Fruit fly (Drosophila melanogaster): Measurements from ENCODE around the gene CG13003.

The CG13003 gene

dm6 chrX:16884280-16884679, 7.9 kb upstream of the CG13003 start, which contains the start of the genes Nprl2 and Polr3I:
TSS of gene Nprl2 (minus strand) at chrX:16884365.
TSS of gene Polr3I (plus strand) at chrX:16884581.
- TF ChIP-seq Scr (GFP tag; IDR thresholded peaks at IDR 0.05; ENCODE audit: partially characterized antibody), result peak; percentile 43
- TF ChIP-seq psq (GFP tag; optimal IDR thresholded peaks at IDR 0.05), result no peak
- no peak for TF ChIP-seq Hmr (GFP tag; optimal IDR thresholded peaks at IDR 0.05)
- TF ChIP-seq Med (GFP tag), result peak; percentile 44
- peak; percentile 72 for TF ChIP-seq gfzf (GFP tag; optimal IDR thresholded peaks at IDR 0.05)
- TF ChIP-seq sens (GFP tag), result peak; percentile 37
- peak; percentile 29; the same call in 1 of the 2 replicates for TF ChIP-seq E2f2 (GFP tag; IDR thresholded peaks at IDR 0.05)
- TF ChIP-seq CG6272 (GFP tag; IDR thresholded peaks at IDR 0.05), result no peak
- no peak for TF ChIP-seq ham (GFP tag; IDR thresholded peaks at IDR 0.05)
- peak; percentile 29 for TF ChIP-seq YL-1 (GFP tag; optimal IDR thresholded peaks at IDR 0.05)
- no peak for TF ChIP-seq kah (GFP tag; optimal IDR thresholded peaks at IDR 0.05)
- TF ChIP-seq CG4617 (GFP tag; optimal IDR thresholded peaks at IDR 0.05; ENCODE audit: borderline replicate concordance), result peak; percentile 7
- no peak for TF ChIP-seq Sin3A (optimal IDR thresholded peaks at IDR 0.05)
- peak; percentile 57 for TF ChIP-seq BEAF-32 (GFP tag; optimal IDR thresholded peaks at IDR 0.05)
- no peak for TF ChIP-seq Hand (GFP tag; optimal IDR thresholded peaks at IDR 0.05)
- peak; percentile 41 for TF ChIP-seq trem (tag; optimal IDR thresholded peaks at IDR 0.05)
- TF ChIP-seq ro (GFP tag; IDR thresholded peaks at IDR 0.05), result no peak
- TF ChIP-seq tap (tag; optimal IDR thresholded peaks at IDR 0.05), result no peak
- no peak for TF ChIP-seq CG12744 (GFP tag; optimal IDR thresholded peaks at IDR 0.05)
- TF ChIP-seq Dp (GFP tag; optimal IDR thresholded peaks at IDR 0.05), result peak; percentile 26
- peak; percentile 58 for TF ChIP-seq CG9797 (GFP tag; optimal IDR thresholded peaks at IDR 0.05)
- 0 out of 3 replicates have a peak, but pooled peaks have one; percentile 18 for TF ChIP-seq Doc3 (GFP tag; IDR thresholded peaks at IDR 0.05; ENCODE audit: partially characterized antibody)
- no peak for TF ChIP-seq CG32772 (GFP tag; IDR thresholded peaks at IDR 0.05)
- TF ChIP-seq danr (GFP tag; IDR thresholded peaks at IDR 0.05), result no peak
- peak; percentile 65 for TF ChIP-seq CG13287 (GFP tag; IDR thresholded peaks at IDR 0.05; ENCODE audit: partially characterized antibody)
- TF ChIP-seq Dll (GFP tag; IDR thresholded peaks at IDR 0.05; ENCODE audit: partially characterized antibody), result peak; percentile 47; the same call in 1 of the 4 replicates
- peak; percentile 57 for TF ChIP-seq stwl (tag; optimal IDR thresholded peaks at IDR 0.05)
- TF ChIP-seq pzg (GFP tag; optimal IDR thresholded peaks at IDR 0.05), result peak; percentile 49
- TF ChIP-seq MESR4 (GFP tag; optimal IDR thresholded peaks at IDR 0.05), result peak; percentile 48
- TF ChIP-seq fd102C (GFP tag; optimal IDR thresholded peaks at IDR 0.05), result no peak
- TF ChIP-seq lola (GFP tag; optimal IDR thresholded peaks at IDR 0.05), result no peak
- peak; percentile 39 for TF ChIP-seq MBD-R2 (GFP tag; IDR thresholded peaks at IDR 0.05)
- no peak for TF ChIP-seq CG18476 (GFP tag; optimal IDR thresholded peaks at IDR 0.05)
- no peak for TF ChIP-seq Six4 (GFP tag; optimal IDR thresholded peaks at IDR 0.05)
- TF ChIP-seq CG1603 (tag; optimal IDR thresholded peaks at IDR 0.05), result peak; percentile 28
- TF ChIP-seq CG14710 (tag; optimal IDR thresholded peaks at IDR 0.05), result peak; percentile 20
- TF ChIP-seq hbn (GFP tag; IDR thresholded peaks at IDR 0.05; ENCODE audit: partially characterized antibody), result peak; percentile 28; the same call in 1 of the 2 replicates
- peak; percentile 51; the same call in 1 of the 2 replicates for TF ChIP-seq unc-4 (GFP tag; IDR thresholded peaks at IDR 0.05; ENCODE audit: partially characterized antibody)
- TF ChIP-seq CG6765 (GFP tag; optimal IDR thresholded peaks at IDR 0.05), result no peak
- TF ChIP-seq CG9932 (GFP tag; IDR thresholded peaks at IDR 0.05), result no peak
- no peak for TF ChIP-seq z (GFP tag; IDR thresholded peaks at IDR 0.05)
- TF ChIP-seq nerfin-1 (tag; optimal IDR thresholded peaks at IDR 0.05), result peak; percentile 74
